Fruit fly (Drosophila melanogaster): Measurements from ENCODE around the gene elav.

Gene elav

dm6 chrX:522357-523043, 526 bp downstream of the elav start:
- TF ChIP-seq MTF-1 (GFP tag; optimal IDR thresholded peaks at IDR 0.05; ENCODE audit: borderline replicate concordance) (peak; percentile 71), Dfd (GFP tag; optimal IDR thresholded peaks at IDR 0.05) (no peak), CG3407 (GFP tag; optimal IDR thresholded peaks at IDR 0.05) (peak; percentile 65), Gug (GFP tag; IDR thresholded peaks at IDR 0.05) (peak; percentile 96), Deaf1 (tag; optimal IDR thresholded peaks at IDR 0.05) (peak; percentile 49), jumu (GFP tag; optimal IDR thresholded peaks at IDR 0.05) (peak; percentile 84), NC2β (GFP tag; optimal IDR thresholded peaks at IDR 0.05) (peak; percentile 84), ash1 (GFP tag; optimal IDR thresholded peaks at IDR 0.05) (peak; percentile 93), bab2 (GFP tag; optimal IDR thresholded peaks at IDR 0.05) (peak; percentile 92), CG4282 (GFP tag; optimal IDR thresholded peaks at IDR 0.05) (peak; percentile 75), C15 (GFP tag; IDR thresholded peaks at IDR 0.05) (peak; percentile 27; the same call in 1 of the 3 replicates), CG4854 (GFP tag; optimal IDR thresholded peaks at IDR 0.05) (peak; percentile 56), kni (GFP tag; optimal IDR thresholded peaks at IDR 0.05) (peak; percentile 74), CG3838 (GFP tag; optimal IDR thresholded peaks at IDR 0.05) (peak; percentile 74), CG12236 (GFP tag; optimal IDR thresholded peaks at IDR 0.05) (peak; percentile 33), Six4 (GFP tag; optimal IDR thresholded peaks at IDR 0.05) (peak; percentile 44), Chrac-16 (GFP tag; optimal IDR thresholded peaks at IDR 0.05) (peak; percentile 82), Sry-δ (GFP tag; optimal IDR thresholded peaks at IDR 0.05) (peak; percentile 26), Dref (GFP tag; IDR thresholded peaks at IDR 0.05) (peak; percentile 49), Xrp1 (GFP tag; IDR thresholded peaks at IDR 0.05) (peak; percentile 86), CG30403 (GFP tag; optimal IDR thresholded peaks at IDR 0.05) (peak; percentile 87), ind (GFP tag; optimal IDR thresholded peaks at IDR 0.05) (peak; percentile 88), usp (GFP tag; optimal IDR thresholded peaks at IDR 0.05) (no peak), fd96Cb (tag; optimal IDR thresholded peaks at IDR 0.05) (peak; percentile 51), CG18599 (GFP tag; optimal IDR thresholded peaks at IDR 0.05) (peak; percentile 94), Nf-YB (GFP tag; optimal IDR thresholded peaks at IDR 0.05) (peak; percentile 39), CG11560 (tag; IDR thresholded peaks at IDR 0.05) (no peak; the same call in 2 of the 3 replicates), Hsf (GFP tag; optimal IDR thresholded peaks at IDR 0.05) (peak; percentile 83), CG2678 (tag; optimal IDR thresholded peaks at IDR 0.05) (peak; percentile 79), MBD-R2 (GFP tag; IDR thresholded peaks at IDR 0.05) (peak; percentile 69), CG34376 (GFP tag; optimal IDR thresholded peaks at IDR 0.05) (peak; percentile 86), CG7745 (tag; optimal IDR thresholded peaks at IDR 0.05) (no peak), Opbp (GFP tag; IDR thresholded peaks at IDR 0.05; ENCODE audit: partially characterized antibody) (no peak), dati (GFP tag; IDR thresholded peaks at IDR 0.05) (peak; percentile 62), br (optimal IDR thresholded peaks at IDR 0.05) (no peak), gcm2 (GFP tag; optimal IDR thresholded peaks at IDR 0.05) (peak; percentile 90), org-1 (GFP tag; optimal IDR thresholded peaks at IDR 0.05) (peak; percentile 79), CG10979 (tag; optimal IDR thresholded peaks at IDR 0.05) (peak; percentile 46), CG8089 (GFP tag; optimal IDR thresholded peaks at IDR 0.05) (peak; percentile 53), CG7963 (GFP tag; IDR thresholded peaks at IDR 0.05; ENCODE audit: partially characterized antibody) (no peak), gsb-n (tag; optimal IDR thresholded peaks at IDR 0.05) (peak; percentile 32), sc (optimal IDR thresholded peaks at IDR 0.05) (no peak), sc (GFP tag; optimal IDR thresholded peaks at IDR 0.05) (no peak), CG17612 (GFP tag; IDR thresholded peaks at IDR 0.05) (peak; percentile 52), CG1024 (GFP tag; IDR thresholded peaks at IDR 0.05) (peak; percentile 68), schlank (tag; optimal IDR thresholded peaks at IDR 0.05) (peak; percentile 88), Ada2b (GFP tag; IDR thresholded peaks at IDR 0.05) (peak; percentile 85), HHEX (GFP tag; optimal IDR thresholded peaks at IDR 0.05) (peak; percentile 81), CG12104 (GFP tag; optimal IDR thresholded peaks at IDR 0.05) (peak; percentile 61), CG8290 (GFP tag; optimal IDR thresholded peaks at IDR 0.05) (peak; percentile 43), CG8290 (tag; optimal IDR thresholded peaks at IDR 0.05) (peak; percentile 1 to 99)

Data from whole organism, embryonic.